Worm (Caenorhabditis elegans) whole organism, young adult: ENCODE measurements around the gene C03A7.2.

Source experiments
- F23B12.7 ChIP-seq: sonication (generic microtip); optimal IDR thresholded peaks from 2 replicates; lab custom pipeline; 2017; ENCODE audit warnings: missing genetic modification characterization, mild to moderate bottlenecking, missing compliant biosample characterization, antibody characterized with exemption, moderate library complexity; ENCODE audit not compliant: insufficient read depth
- F37B4.10 ChIP-seq: fragments of 200-800 bp; sonication (Bioruptor generic); IDR thresholded peaks from 2 replicates; pipeline ENCODE4 v1.3.6; 2022; ENCODE audit warnings: missing genetic modification characterization, missing compliant biosample characterization
- F55B11.4 ChIP-seq: sonication (generic microtip); optimal IDR thresholded peaks from 2 replicates; lab custom pipeline; 2016; ENCODE audit warnings: missing compliant biosample characterization, missing genetic modification characterization, borderline replicate concordance; ENCODE audit not compliant: insufficient read depth
- T07F8.4 ChIP-seq: sonication (generic microtip); optimal IDR thresholded peaks from 2 replicates; lab custom pipeline; 2016; ENCODE audit warnings: mild to moderate bottlenecking, missing genetic modification characterization, moderate library complexity, missing compliant biosample characterization
- ama-1 ChIP-seq, 3 experiments: fragments of 150-350 bp in 1 of 3; sonication (generic microtip) in 2 of 3; optimal IDR thresholded peaks; 2 replicates each; lab custom pipeline; 2014 to 2018; ENCODE audit warnings: missing biosample characterization in 2 of 3, missing genetic modification characterization in 2 of 3, missing genetic modification reagents in 2 of 3
- ceh-27 ChIP-seq: fragments of 200-800 bp; sonication (Bioruptor generic); optimal IDR thresholded peaks from 2 replicates; lab custom pipeline; 2018; ENCODE audit warnings: mild to moderate bottlenecking, missing genetic modification characterization, moderate library complexity, missing compliant biosample characterization
- efl-1 ChIP-seq: fragments of 150-350 bp; optimal IDR thresholded peaks from 2 replicates; lab custom pipeline; 2014; ENCODE audit warnings: missing biosample characterization, missing genetic modification reagents, missing genetic modification characterization
- hmg-1.2 ChIP-seq: fragments of 200-800 bp; sonication (Bioruptor generic); IDR thresholded peaks from 2 replicates; pipeline ENCODE4 v1.3.6; 2022; ENCODE audit warnings: missing genetic modification reagents, missing genetic modification characterization, missing compliant biosample characterization
- madf-6 ChIP-seq: fragments of 200-800 bp; sonication (Bioruptor generic); IDR thresholded peaks from 2 replicates; pipeline ENCODE4 v1.3.6; 2022; ENCODE audit warnings: missing genetic modification reagents, missing genetic modification characterization, missing compliant biosample characterization
- nfya-1 ChIP-seq: sonication (generic microtip); optimal IDR thresholded peaks from 2 replicates; lab custom pipeline; 2017; ENCODE audit warnings: antibody characterized with exemption, missing compliant biosample characterization, missing genetic modification characterization, borderline replicate concordance; ENCODE audit not compliant: insufficient read depth
- pha-4 ChIP-seq: fragments of 150-350 bp; sonication (generic microtip); optimal IDR thresholded peaks from 2 replicates; lab custom pipeline; 2014; ENCODE audit warnings: missing biosample characterization, missing genetic modification reagents, missing genetic modification characterization
- snpc-3.4 ChIP-seq: sonication (generic microtip); optimal IDR thresholded peaks from 2 replicates; lab custom pipeline; 2017; ENCODE audit warnings: missing genetic modification characterization, mild to moderate bottlenecking, missing compliant biosample characterization, antibody characterized with exemption, moderate library complexity, missing genotype, missing genetic modification reagents
- zim-3 ChIP-seq: sonication (generic microtip); optimal IDR thresholded peaks from 2 replicates; lab custom pipeline; 2017; ENCODE audit warnings: mild to moderate bottlenecking, missing genetic modification characterization, moderate library complexity, missing compliant biosample characterization

- TF ChIP-seq efl-1 = no peak
- no peak for TF ChIP-seq F23B12.7
- no peak for TF ChIP-seq ama-1 (optimal IDR thresholded peaks at IDR 0.05; lab: Kevin White, UChicago)
- no peak for TF ChIP-seq ama-1 (GFP tag; optimal IDR thresholded peaks at IDR 0.05; lab: Kevin White, UChicago)
- no peak for TF ChIP-seq zim-3 (tag; lab: Kevin White, UChicago)
- TF ChIP-seq pha-4 (tag; lab: Kevin White, UChicago) = no peak
- TF ChIP-seq F37B4.10 (GFP tag; lab: Robert Waterston, UW) = no peak
- TF ChIP-seq snpc-3.4 (tag; lab: Kevin White, UChicago) = no peak
- TF ChIP-seq madf-6 = no peak
- no peak for TF ChIP-seq ceh-27 (GFP tag; lab: Kevin White, UChicago)
- TF ChIP-seq hmg-1.2 (GFP tag; lab: Robert Waterston, UW) = no peak
- TF ChIP-seq T07F8.4 (tag; lab: Kevin White, UChicago) = no peak
- TF ChIP-seq nfya-1 = no peak
- TF ChIP-seq F55B11.4 (tag; lab: Kevin White, UChicago) = no peak
Measured at ce11 chrV:5200188-5200587, 18.5 kb downstream of the C03A7.2 start.
